Fruit fly (Drosophila melanogaster) S2 (cell line): ENCODE measurements around the gene CG18754.

Experiments used
- CG8478 ChIP-seq: fragments of >200 bp; optimal IDR thresholded peaks from 2 replicates; lab custom pipeline; 2018
- CTCF ChIP-seq, 2 experiments: fragments of >200 bp; optimal IDR thresholded peaks; 2 replicates each; lab custom pipeline; 2018

DNA sequence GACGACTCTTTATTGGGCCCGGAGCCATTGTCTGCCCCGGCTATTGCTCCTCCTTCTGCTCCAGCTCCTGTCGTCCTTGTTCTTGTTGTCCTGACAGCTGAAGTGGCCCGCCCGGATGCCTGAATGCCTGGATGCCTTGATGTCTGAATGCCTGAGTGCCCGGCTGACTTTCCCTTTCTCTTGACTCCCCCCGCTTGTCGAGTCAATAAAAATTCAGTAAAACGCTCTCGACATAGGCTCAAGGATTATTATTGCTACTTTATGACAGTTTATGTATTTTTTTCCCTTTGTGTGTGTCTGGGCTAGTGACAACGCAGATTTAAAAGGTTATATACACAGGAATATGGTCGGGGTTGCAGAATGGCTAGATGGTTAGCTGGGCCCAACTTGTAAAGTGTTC is 34.0 kb upstream of the CG18754 start:
- TF ChIP-seq CG8478 (lab: Kevin White, UChicago) = no peak
- no peak for TF ChIP-seq CTCF (optimal IDR thresholded peaks at IDR 0.05; lab: Kevin White, UChicago)
